Worm (Caenorhabditis elegans) whole organism, L3 larva: Measurements from ENCODE around the gene rnp-5.

Source experiments
- fkh-10 ChIP-seq: sonication (generic microtip); optimal IDR thresholded peaks from 2 replicates; lab custom pipeline; 2017; ENCODE audit warnings: missing biosample characterization, missing genetic modification reagents, missing genetic modification characterization
- fos-1 ChIP-seq: fragments of 150-350 bp; optimal IDR thresholded peaks from 2 replicates; lab custom pipeline; 2014; ENCODE audit warnings: missing biosample characterization, missing genetic modification characterization
- mdl-1 ChIP-seq: fragments of 150-350 bp; optimal IDR thresholded peaks from 2 replicates; lab custom pipeline; 2014; ENCODE audit warnings: missing biosample characterization, missing genetic modification characterization
- nhr-12 ChIP-seq: fragments of 150-350 bp; optimal IDR thresholded peaks from 2 replicates; lab custom pipeline; 2014; ENCODE audit warnings: missing biosample characterization, missing genetic modification characterization
- nhr-28 ChIP-seq: fragments of 150-350 bp; optimal IDR thresholded peaks from 2 replicates; lab custom pipeline; 2014; ENCODE audit warnings: missing biosample characterization, missing genetic modification characterization
- nhr-76 ChIP-seq: fragments of 150-350 bp; sonication (generic microtip); optimal IDR thresholded peaks from 5 replicates; lab custom pipeline; 2014; ENCODE audit warnings: missing biosample characterization, missing genetic modification characterization
- snpc-4 ChIP-seq: fragments of 150-350 bp; optimal IDR thresholded peaks from 2 replicates; lab custom pipeline; 2014; ENCODE audit warnings: missing biosample characterization, missing genetic modification characterization
- unc-62 ChIP-seq: fragments of 150-350 bp; sonication (generic microtip); optimal IDR thresholded peaks from 4 replicates; lab custom pipeline; 2014; ENCODE audit warnings: missing biosample characterization, missing genetic modification reagents, missing genetic modification characterization

ce11 chrIII:825256-825655 is 28.5 kb downstream of the rnp-5 start:
- no peak for TF ChIP-seq nhr-12
- TF ChIP-seq fos-1 (tag; lab: Kevin White, UChicago) = no peak
- no peak for TF ChIP-seq fkh-10 (GFP tag; lab: Kevin White, UChicago)
- TF ChIP-seq nhr-28 (tag; lab: Kevin White, UChicago) = no peak
- no peak for TF ChIP-seq nhr-76 (tag; lab: Kevin White, UChicago)
- no peak for TF ChIP-seq snpc-4 (tag; lab: Kevin White, UChicago)
- no peak for TF ChIP-seq unc-62 (GFP tag; lab: Kevin White, UChicago)
- no peak for TF ChIP-seq mdl-1 (tag; lab: Kevin White, UChicago)
